Worm (Caenorhabditis elegans) whole organism, L4/young adult: Measurements from ENCODE around the gene col-169.

Experiments used
- W03F9.2 ChIP-seq: fragments of 150-350 bp; optimal IDR thresholded peaks from 2 replicates; lab custom pipeline; 2014; ENCODE audit warnings: missing biosample characterization, missing genetic modification characterization
- dao-5 ChIP-seq: sonication (generic microtip); optimal IDR thresholded peaks from 2 replicates; lab custom pipeline; 2016; ENCODE audit warnings: missing genotype, missing genetic modification characterization, moderate library complexity, missing compliant biosample characterization

DNA sequence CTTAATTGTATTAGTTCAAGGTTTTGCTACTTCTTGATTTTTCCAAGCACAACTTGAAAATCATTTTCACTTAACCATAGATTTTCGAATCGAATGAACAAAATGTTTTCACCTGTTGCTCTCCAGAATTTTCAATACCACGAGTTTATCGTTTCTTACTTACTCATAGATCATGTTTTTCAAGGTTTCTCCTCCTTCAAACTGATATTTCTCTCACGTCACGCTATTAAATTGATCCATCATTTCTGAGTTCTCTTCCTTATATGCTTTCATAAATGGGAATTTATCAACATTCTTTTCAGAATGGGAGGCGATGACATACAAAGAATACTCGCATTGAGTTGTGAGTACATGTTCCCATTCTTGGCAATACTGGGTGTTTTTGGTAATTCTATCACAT, 17.6 kb upstream of the col-169 start, which contains the start of gene npr-38:
- TF ChIP-seq dao-5 (no peak), W03F9.2 (tag; lab: Kevin White, UChicago) (no peak)
